Worm (Caenorhabditis elegans) whole organism, midembryonic: ENCODE measurements around the gene poml-1.
A peak's percentile ranks its signal among the peaks of the same experiment; 100 is the strongest.

ENCODE experiments used
- cog-1 ChIP-seq: sonication (generic microtip); optimal IDR thresholded peaks from 2 replicates; lab custom pipeline; 2016; ENCODE audit warnings: missing genetic modification characterization, missing compliant biosample characterization
- flt-1 ChIP-seq: fragments of 200-800 bp; sonication (Bioruptor generic); IDR thresholded peaks from 2 replicates; pipeline ENCODE4 v1.3.6; 2022; ENCODE audit warnings: missing genetic modification characterization, missing compliant biosample characterization
- ref-1 ChIP-seq: fragments of 200-800 bp; sonication (Bioruptor generic); conservative IDR thresholded peaks from 2 replicates; pipeline ENCODE4 v1.3.6; 2022; ENCODE audit warnings: missing genetic modification reagents, missing genetic modification characterization, missing compliant biosample characterization
- tab-1 ChIP-seq: fragments of 200-800 bp; sonication (Bioruptor generic); IDR thresholded peaks from 2 replicates; pipeline ENCODE4 v1.3.6; 2022; ENCODE audit warnings: missing genetic modification characterization, missing compliant biosample characterization
- ztf-23 ChIP-seq: fragments of 200-800 bp; sonication (Bioruptor generic); IDR thresholded peaks from 2 replicates; pipeline ENCODE4 v1.3.6; 2022; ENCODE audit warnings: missing genetic modification reagents, missing genetic modification characterization, missing compliant biosample characterization

DNA sequence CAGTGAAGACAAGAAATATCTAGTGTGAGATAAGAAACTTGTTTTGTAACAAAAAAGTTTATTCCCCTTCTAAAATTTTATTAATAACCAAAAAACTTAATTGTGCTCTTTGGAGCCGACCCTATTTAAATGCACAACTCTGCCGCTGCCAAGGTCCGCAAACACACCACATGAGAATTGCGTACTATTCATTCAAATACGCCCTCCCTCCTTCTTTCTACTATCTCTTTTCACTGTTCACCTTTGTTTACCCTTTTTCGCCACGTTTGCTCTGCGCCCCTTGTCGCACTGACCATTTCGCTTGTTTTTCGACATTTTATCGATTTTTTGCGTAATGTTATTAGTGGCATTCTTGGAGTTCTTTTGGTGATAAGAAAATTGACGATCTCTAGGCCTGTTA lies 53.1 kb downstream of the poml-1 start:
- TF ChIP-seq ref-1 (GFP tag; lab: Robert Waterston, UW) (no peak), cog-1 (tag; lab: Kevin White, UChicago) (peak; percentile 9), flt-1 (GFP tag; lab: Robert Waterston, UW) (0 out of 2 replicates have a peak, but pooled peaks have one; percentile 46), ztf-23 (GFP tag; lab: Robert Waterston, UW) (no peak), tab-1 (GFP tag; lab: Robert Waterston, UW) (no peak)
